Worm (Caenorhabditis elegans): ENCODE data around the gene ztf-25.

The ztf-25 gene

DNA sequence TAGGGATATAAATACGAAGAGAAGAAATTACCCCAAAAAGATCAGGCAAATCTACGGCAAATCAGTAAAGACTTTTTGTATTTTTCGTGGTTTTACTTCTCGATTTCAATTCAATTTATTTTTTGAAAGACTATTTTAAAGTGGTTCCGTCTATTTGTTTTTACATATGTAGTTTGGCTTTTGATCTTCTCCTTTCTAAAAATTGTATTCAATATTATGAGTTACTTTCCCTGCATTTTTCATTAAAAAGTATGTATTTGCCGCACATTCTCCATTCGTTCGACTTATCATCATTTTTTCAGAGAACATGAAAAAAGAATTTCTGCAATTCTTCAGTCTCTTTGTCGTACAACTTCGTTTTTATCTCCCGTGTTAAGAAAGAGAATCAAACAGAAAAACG is 34.8 kb upstream of the ztf-25 start, which contains the start of gene C38D9.2 (continued):
- TF ChIP-seq bed-2 (GFP tag; IDR thresholded peaks at IDR 0.05) (no peak), cebp-2 (GFP tag; IDR thresholded peaks at IDR 0.05) (no peak), egl-44 (GFP tag; IDR thresholded peaks at IDR 0.05) (no peak), ceh-58 (GFP tag; IDR thresholded peaks at IDR 0.05) (no peak)

DNA sequence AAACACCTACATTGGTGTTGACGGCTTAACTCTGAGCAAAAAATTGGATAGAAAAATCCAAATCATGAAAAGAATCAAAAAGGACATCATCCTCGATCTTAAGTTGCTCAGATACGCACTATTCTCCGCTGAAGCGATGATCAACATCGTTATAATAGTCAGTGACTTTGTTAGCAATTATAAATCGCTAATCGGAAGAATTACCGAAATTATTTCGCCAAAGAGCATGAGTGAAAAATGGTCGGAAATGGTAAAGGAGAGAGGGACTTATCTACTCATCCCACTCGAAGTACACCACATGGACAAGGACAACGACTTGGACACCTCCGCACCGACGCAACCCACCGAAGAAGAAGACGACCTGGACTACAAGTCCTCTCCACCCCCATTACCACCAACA is 21.6 kb upstream of the ztf-25 start:
- TF ChIP-seq atf-7 (tag; optimal IDR thresholded peaks at IDR 0.05) (no peak), ceh-27 (GFP tag; optimal IDR thresholded peaks at IDR 0.05) (no peak), ama-1 (optimal IDR thresholded peaks at IDR 0.05) (no peak), ama-1 (GFP tag; optimal IDR thresholded peaks at IDR 0.05) (no peak), Y95B8A.8 (GFP tag; IDR thresholded peaks at IDR 0.05) (no peak), let-526 (GFP tag; IDR thresholded peaks at IDR 0.05) (no peak), nhr-80 (tag; optimal IDR thresholded peaks at IDR 0.05) (no peak)

DNA sequence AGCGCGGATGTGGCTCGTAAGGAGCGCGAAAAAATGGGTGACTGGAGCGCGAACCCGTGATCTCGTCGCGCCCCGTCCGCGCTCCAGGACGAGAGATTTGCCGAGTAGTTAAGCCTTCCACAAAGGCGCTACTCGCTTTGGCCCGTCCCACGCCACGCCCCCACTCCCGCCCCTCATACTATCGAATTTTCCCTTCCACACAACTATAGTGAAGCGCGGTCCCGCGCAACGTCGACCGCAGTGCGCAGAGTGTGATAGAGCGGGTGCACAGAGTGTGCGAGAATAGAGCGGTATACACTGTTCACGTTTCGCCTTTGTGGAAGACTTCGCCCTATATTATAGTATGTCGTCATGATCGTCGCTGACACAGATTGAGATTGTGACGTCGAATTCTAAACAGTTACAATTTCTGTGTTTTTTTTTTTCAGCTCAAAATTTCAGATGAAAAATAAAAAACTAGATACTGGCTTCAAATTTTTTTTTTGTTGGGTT is 17.2 kb upstream of the ztf-25 start, which contains the start of gene fbxa-133:
fbxa-133 (plus strand) TSS at position 442 of the 492 bp plus-strand sequence.
- TF ChIP-seq F37B4.10 (GFP tag; IDR thresholded peaks at IDR 0.05) = 0 out of 2 replicates have a peak, but pooled peaks have one; percentile 64

DNA sequence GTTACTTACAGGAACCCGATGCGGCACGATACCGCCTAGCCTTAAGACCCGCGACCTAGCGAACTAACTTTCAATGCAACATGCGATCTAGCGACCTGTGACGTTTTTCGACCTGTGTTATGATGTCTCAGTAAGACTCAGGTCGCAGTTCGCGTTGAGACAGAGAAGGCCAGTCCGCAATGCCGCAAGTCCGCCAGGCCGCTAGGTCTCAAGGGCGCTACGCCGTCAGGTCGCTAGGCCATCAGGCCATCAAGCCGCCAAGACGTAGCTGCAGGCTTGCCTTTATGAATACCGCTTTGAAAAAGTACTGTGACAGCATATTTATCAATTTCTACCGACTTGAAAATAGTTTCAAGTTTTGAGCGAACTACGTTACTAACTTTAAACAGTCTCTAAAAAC is 5.9 kb upstream of the ztf-25 start:
- peak; percentile 70 for TF ChIP-seq zfh-2 (GFP tag; conservative IDR thresholded peaks at IDR 0.05)
- no peak for TF ChIP-seq fkh-3 (tag; optimal IDR thresholded peaks at IDR 0.05)

DNA sequence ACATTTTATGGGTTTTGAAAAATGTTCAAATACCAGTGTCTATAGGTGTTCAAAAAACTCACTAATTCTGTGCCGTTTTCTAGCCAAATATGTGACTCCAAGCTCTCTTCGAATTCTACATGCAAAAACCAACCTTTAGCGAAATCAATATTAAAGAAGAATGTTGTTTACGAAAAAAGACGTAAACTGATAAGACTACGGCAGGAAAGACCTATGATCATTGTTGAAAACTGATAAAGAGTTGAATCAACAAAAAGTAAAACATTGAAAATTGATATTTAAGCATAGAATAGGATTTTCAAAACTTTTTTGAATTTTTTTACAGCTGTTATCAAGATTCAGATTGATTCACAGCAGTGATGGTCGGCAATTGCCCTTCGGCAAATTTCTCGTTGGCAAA is 2.8 kb upstream of the ztf-25 start, which contains the start of gene Y6G8.2:
Y6G8.2 (minus strand) TSS at position 147 of the 400 bp plus-strand sequence.
- TF ChIP-seq snpc-4 (GFP tag; optimal IDR thresholded peaks at IDR 0.05) (no peak), snpc-4 (tag; optimal IDR thresholded peaks at IDR 0.05) (peak in 3 of 4 experiments; percentile 30 to 73 (median 47)), unc-62 (GFP tag; optimal IDR thresholded peaks at IDR 0.05) (no peak), attf-5 (GFP tag; optimal IDR thresholded peaks at IDR 0.05) (no peak), nhr-27 (tag; optimal IDR thresholded peaks at IDR 0.05) (no peak), nhr-80 (tag; optimal IDR thresholded peaks at IDR 0.05) (peak; percentile 41)

DNA sequence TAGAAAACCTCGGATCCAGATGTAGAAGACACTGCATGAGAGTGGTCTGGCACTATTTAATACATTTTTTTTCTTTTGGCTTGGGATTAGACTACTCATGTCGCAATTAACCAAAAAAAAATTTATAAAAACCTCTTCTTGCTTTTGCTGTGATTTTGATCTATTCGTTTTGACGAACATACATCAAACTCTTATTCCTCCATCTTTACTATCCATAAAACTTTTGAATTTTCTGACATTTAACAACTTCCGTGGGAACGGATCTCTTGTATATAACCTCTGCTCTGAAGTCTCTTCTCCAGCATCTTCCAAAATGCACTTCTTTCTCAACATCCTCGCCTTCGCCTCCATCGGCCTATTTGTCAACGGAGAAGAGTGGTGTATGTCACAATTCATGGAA is 4.4 kb downstream of the ztf-25 start, which contains the start of gene Y6G8.16:
Y6G8.16 (plus strand) TSS at position 301 of the 400 bp plus-strand sequence.
- TF ChIP-seq F37B4.10 (GFP tag; IDR thresholded peaks at IDR 0.05) = 0 out of 2 replicates have a peak, but pooled peaks have one; percentile 39

DNA sequence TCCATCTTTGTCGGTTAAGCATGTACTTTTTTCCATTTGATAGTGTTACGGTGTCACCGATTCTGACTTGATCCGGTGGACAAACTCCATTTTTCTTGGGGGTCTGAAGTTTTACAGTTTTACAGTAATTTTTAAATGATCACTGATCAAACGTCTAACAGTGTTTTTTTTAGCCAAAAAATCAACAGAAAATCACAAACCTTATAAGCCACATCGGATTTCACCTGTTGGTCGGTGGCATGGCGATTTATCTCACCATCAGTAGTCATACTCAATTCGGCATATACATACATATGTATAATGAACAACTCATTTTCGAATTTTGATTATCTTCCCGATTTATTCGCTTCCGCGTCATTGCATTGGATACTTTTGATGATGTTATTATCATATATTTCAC is 6.2 kb downstream of the ztf-25 start, which contains the start of gene srz-91:
srz-91 (plus strand) TSS at position 301 of the 400 bp plus-strand sequence.
- TF ChIP-seq ztf-6 (GFP tag; IDR thresholded peaks at IDR 0.05) (no peak), repo-1 (tag; optimal IDR thresholded peaks at IDR 0.05) (no peak), F57A8.1 (GFP tag; optimal IDR thresholded peaks at IDR 0.05) (no peak), hmg-1.2 (GFP tag; IDR thresholded peaks at IDR 0.05) (no peak), cebp-1 (GFP tag; IDR thresholded peaks at IDR 0.05) (no peak), cebp-1 (tag; optimal IDR thresholded peaks at IDR 0.05) (no peak), B0336.3 (GFP tag; IDR thresholded peaks at IDR 0.05) (no peak), tbx-9 (tag; optimal IDR thresholded peaks at IDR 0.05; ENCODE audit: borderline replicate concordance) (no peak), ztf-22 (GFP tag; optimal IDR thresholded peaks at IDR 0.05) (no peak), attf-3 (GFP tag; conservative IDR thresholded peaks at IDR 0.05) (no peak), madf-3 (GFP tag; IDR thresholded peaks at IDR 0.05) (no peak), lin-35 (GFP tag; optimal IDR thresholded peaks at IDR 0.05) (no peak), attf-6 (GFP tag; IDR thresholded peaks at IDR 0.05) (no peak), rpc-1 (optimal IDR thresholded peaks at IDR 0.05) (no peak), rpc-1 (tag; optimal IDR thresholded peaks at IDR 0.05) (no peak), nhr-120 (GFP tag; IDR thresholded peaks at IDR 0.05) (no peak), rec-8 (tag; optimal IDR thresholded peaks at IDR 0.05) (no peak), ceh-79 (tag; optimal IDR thresholded peaks at IDR 0.05) (no peak), chd-7 (tag; optimal IDR thresholded peaks at IDR 0.05) (no peak)
